Fruit fly (Drosophila melanogaster) whole organism, pupa: ENCODE results near the gene CG3164.

Experiments
- CG10348 ChIP-seq: fragments of 200-800 bp; sonication (Bioruptor generic); IDR thresholded peaks from 2 replicates; pipeline ENCODE4 v1.3.6; 2022; ENCODE audit warnings: missing biosample characterization, missing genetic modification characterization
- CG12605 ChIP-seq: fragments of 200-800 bp; sonication (Bioruptor generic); IDR thresholded peaks from 2 replicates; pipeline ENCODE4 v1.3.6; 2022; ENCODE audit warnings: missing biosample characterization, missing genetic modification characterization
- CG13204 ChIP-seq: fragments of 200-800 bp; sonication (Bioruptor generic); optimal IDR thresholded peaks from 2 replicates; lab custom pipeline; 2018; ENCODE audit warnings: missing biosample characterization, mild to moderate bottlenecking, missing genetic modification characterization, moderate library complexity
- CG14655 ChIP-seq: fragments of 200-800 bp; sonication (Bioruptor generic); optimal IDR thresholded peaks from 3 replicates; lab custom pipeline; 2017; ENCODE audit warnings: mild to moderate bottlenecking, missing biosample characterization, missing genetic modification reagents, missing genetic modification characterization
- CG15710 ChIP-seq: fragments of 200-800 bp; sonication (Bioruptor generic); optimal IDR thresholded peaks from 2 replicates; lab custom pipeline; 2018; ENCODE audit warnings: missing biosample characterization, mild to moderate bottlenecking, missing genetic modification characterization, moderate library complexity
- CG17806 ChIP-seq: fragments of 200-800 bp; sonication (Bioruptor generic); optimal IDR thresholded peaks from 2 replicates; lab custom pipeline; 2018; ENCODE audit warnings: missing biosample characterization, mild to moderate bottlenecking, missing genetic modification characterization, moderate library complexity
- CG32121 ChIP-seq: fragments of 200-800 bp; sonication (Bioruptor generic); IDR thresholded peaks from 2 replicates; pipeline ENCODE4 v1.3.6; 2022; ENCODE audit warnings: missing biosample characterization, missing genetic modification characterization
- CG34367 ChIP-seq: fragments of 200-800 bp; sonication (Bioruptor generic); optimal IDR thresholded peaks from 2 replicates; lab custom pipeline; 2018; ENCODE audit warnings: missing biosample characterization, mild to moderate bottlenecking, missing genetic modification characterization
- CG4496 ChIP-seq: fragments of 200-800 bp; sonication (Bioruptor generic); IDR thresholded peaks from 3 replicates; pipeline ENCODE4 v1.3.6; 2022; ENCODE audit warnings: missing biosample characterization, missing genetic modification characterization
- CG8159 ChIP-seq: fragments of 200-800 bp; sonication (Bioruptor generic); optimal IDR thresholded peaks from 3 replicates; lab custom pipeline; 2018; ENCODE audit warnings: missing biosample characterization, mild to moderate bottlenecking, missing genetic modification characterization, moderate library complexity
- CG8301 ChIP-seq: fragments of 200-800 bp; sonication (Bioruptor generic); optimal IDR thresholded peaks from 2 replicates; lab custom pipeline; 2018; ENCODE audit warnings: missing biosample characterization, mild to moderate bottlenecking, missing genetic modification characterization
- CG9948 ChIP-seq: fragments of 200-800 bp; sonication (Bioruptor generic); optimal IDR thresholded peaks from 2 replicates; lab custom pipeline; 2018; ENCODE audit warnings: missing biosample characterization, mild to moderate bottlenecking, missing genetic modification characterization, moderate library complexity
- D1 ChIP-seq: fragments of 200-800 bp; sonication (Bioruptor generic); optimal IDR thresholded peaks from 2 replicates; lab custom pipeline; 2018; ENCODE audit warnings: missing biosample characterization, mild to moderate bottlenecking, missing genetic modification characterization, moderate library complexity
- EcR ChIP-seq: fragments of 200-800 bp; sonication (Bioruptor generic); optimal IDR thresholded peaks from 3 replicates; lab custom pipeline; 2019; ENCODE audit warnings: missing biosample characterization, missing genetic modification characterization, mild to moderate bottlenecking, moderate library complexity, missing genetic modification reagents
- Ets98B ChIP-seq: fragments of 200-800 bp; sonication (Bioruptor generic); IDR thresholded peaks from 2 replicates; pipeline ENCODE4 v1.3.6; 2022; ENCODE audit warnings: missing biosample characterization, missing genetic modification characterization
- Pif1A ChIP-seq: fragments of 200-800 bp; sonication (Bioruptor generic); optimal IDR thresholded peaks from 3 replicates; lab custom pipeline; 2016; ENCODE audit warnings: missing biosample characterization, missing genetic modification characterization
- Pif1B ChIP-seq: fragments of 200-800 bp; sonication (Bioruptor generic); optimal IDR thresholded peaks from 3 replicates; lab custom pipeline; 2016; ENCODE audit warnings: missing biosample characterization, missing genetic modification characterization
- Snoo ChIP-seq: fragments of 200-800 bp; sonication (Bioruptor generic); optimal IDR thresholded peaks from 3 replicates; lab custom pipeline; 2017; ENCODE audit warnings: missing biosample characterization, mild to moderate bottlenecking, missing genetic modification characterization, inconsistent platforms
- fd96Ca ChIP-seq: fragments of 200-800 bp; sonication (Bioruptor generic); IDR thresholded peaks from 3 replicates; pipeline ENCODE4 v1.3.6; 2022; ENCODE audit warnings: missing biosample characterization, missing genetic modification characterization
- gl ChIP-seq: fragments of 200-800 bp; sonication (Bioruptor generic); optimal IDR thresholded peaks from 2 replicates; lab custom pipeline; 2018; ENCODE audit warnings: missing biosample characterization, mild to moderate bottlenecking, missing genetic modification characterization
- rn ChIP-seq: fragments of 200-800 bp; sonication (Bioruptor generic); IDR thresholded peaks from 2 replicates; pipeline ENCODE4 v1.3.6; 2022; ENCODE audit warnings: missing biosample characterization, missing genetic modification characterization

CG3164 gene

dm6 chr2L:114429-114828, 16.2 kb downstream of the CG3164 start, which contains the start of gene ND-15:
TSS of gene ND-15 (plus strand) at chr2L:114726.
- TF ChIP-seq Ets98B (GFP tag; lab: Robert Waterston, UW) (no peak), CG34367 (no peak), fd96Ca (no peak), Snoo (no peak)

dm6 chr2L:110046-110445, 20.5 kb downstream of the CG3164 start:
- TF ChIP-seq D1 (tag; lab: Kevin White, UChicago) (no peak), Ets98B (GFP tag; lab: Robert Waterston, UW) (no peak), CG10348 (no peak), CG32121 (GFP tag; lab: Robert Waterston, UW) (no peak), CG17806 (tag; lab: Kevin White, UChicago) (no peak), Pif1B (no peak)

- no peak for TF ChIP-seq CG15710 (tag; lab: Kevin White, UChicago)
- TF ChIP-seq EcR, result peak; percentile 32
- TF ChIP-seq, all 21 proteins: peak for 1
Observed at dm6 chr2L:109098-109799, 21.3 kb downstream of the CG3164 start.

- peak; percentile 23 for TF ChIP-seq EcR
- no peak for TF ChIP-seq CG8301 (tag; lab: Kevin White, UChicago)
- TF ChIP-seq CG10348, result no peak
- TF ChIP-seq CG12605, result no peak; the same call in 1 of the 2 replicates
- TF ChIP-seq CG32121 (GFP tag; lab: Robert Waterston, UW), result no peak
- TF ChIP-seq CG13204 (GFP tag; lab: Kevin White, UChicago), result no peak
- peak; percentile 21 for TF ChIP-seq gl (tag; lab: Kevin White, UChicago)
- TF ChIP-seq CG14655 (GFP tag; lab: Kevin White, UChicago), result no peak
- TF ChIP-seq CG15710 (tag; lab: Kevin White, UChicago), result no peak
- no peak for TF ChIP-seq Pif1B
- TF ChIP-seq fd96Ca, result no peak
- no peak for TF ChIP-seq CG8159 (tag; lab: Kevin White, UChicago)
- TF ChIP-seq Pif1A, result no peak
- TF ChIP-seq rn (GFP tag; lab: Robert Waterston, UW), result no peak
- no peak for TF ChIP-seq D1 (tag; lab: Kevin White, UChicago)
- no peak for TF ChIP-seq CG34367
- no peak for TF ChIP-seq CG17806 (tag; lab: Kevin White, UChicago)
- no peak; the same call in 1 of the 2 replicates for TF ChIP-seq Ets98B (GFP tag; lab: Robert Waterston, UW)
Observed at dm6 chr2L:107476-108436, 22.8 kb downstream of the CG3164 start.

dm6 chr2L:107032-107431, 23.6 kb downstream of the CG3164 start:
- TF ChIP-seq D1 (tag; lab: Kevin White, UChicago) (no peak), CG12605 (no peak), CG32121 (GFP tag; lab: Robert Waterston, UW) (no peak)

- no peak for TF ChIP-seq CG15710 (tag; lab: Kevin White, UChicago)
Observed at dm6 chr2L:106540-106939, 24.1 kb downstream of the CG3164 start, which contains the start of the genes Nhe1 and Sam-S. TSS of gene Nhe1 (minus strand) at chr2L:106732. TSS of gene Sam-S (plus strand) at chr2L:106903.

- no peak for TF ChIP-seq Pif1A
- no peak for TF ChIP-seq D1 (tag; lab: Kevin White, UChicago)
- no peak for TF ChIP-seq CG8301 (tag; lab: Kevin White, UChicago)
- TF ChIP-seq CG8159 (tag; lab: Kevin White, UChicago), result no peak
- TF ChIP-seq fd96Ca, result no peak
- no peak for TF ChIP-seq Ets98B (GFP tag; lab: Robert Waterston, UW)
Observed at dm6 chr2L:102161-102761, 28.3 kb downstream of the CG3164 start, which contains the start of gene Creld. TSS of gene Creld (plus strand) at chr2L:102380.

- TF ChIP-seq CG9948 (tag; lab: Kevin White, UChicago) (no peak), D1 (tag; lab: Kevin White, UChicago) (no peak), CG8159 (tag; lab: Kevin White, UChicago) (no peak), gl (tag; lab: Kevin White, UChicago) (no peak), fd96Ca (no peak), Pif1B (no peak), rn (GFP tag; lab: Robert Waterston, UW) (no peak), CG14655 (GFP tag; lab: Kevin White, UChicago) (no peak), CG4496 (GFP tag; lab: Robert Waterston, UW) (no peak), EcR (no peak), CG15710 (tag; lab: Kevin White, UChicago) (no peak), CG34367 (no peak), Ets98B (GFP tag; lab: Robert Waterston, UW) (no peak)
Observed at dm6 chr2L:94639-95059, 35.9 kb downstream of the CG3164 start, which contains the start of gene Zir. TSS of gene Zir (plus strand) at chr2L:94739.
